Fruit fly (Drosophila melanogaster): Measurements from ENCODE around the gene Mst84B.

Gene Mst84B

DNA sequence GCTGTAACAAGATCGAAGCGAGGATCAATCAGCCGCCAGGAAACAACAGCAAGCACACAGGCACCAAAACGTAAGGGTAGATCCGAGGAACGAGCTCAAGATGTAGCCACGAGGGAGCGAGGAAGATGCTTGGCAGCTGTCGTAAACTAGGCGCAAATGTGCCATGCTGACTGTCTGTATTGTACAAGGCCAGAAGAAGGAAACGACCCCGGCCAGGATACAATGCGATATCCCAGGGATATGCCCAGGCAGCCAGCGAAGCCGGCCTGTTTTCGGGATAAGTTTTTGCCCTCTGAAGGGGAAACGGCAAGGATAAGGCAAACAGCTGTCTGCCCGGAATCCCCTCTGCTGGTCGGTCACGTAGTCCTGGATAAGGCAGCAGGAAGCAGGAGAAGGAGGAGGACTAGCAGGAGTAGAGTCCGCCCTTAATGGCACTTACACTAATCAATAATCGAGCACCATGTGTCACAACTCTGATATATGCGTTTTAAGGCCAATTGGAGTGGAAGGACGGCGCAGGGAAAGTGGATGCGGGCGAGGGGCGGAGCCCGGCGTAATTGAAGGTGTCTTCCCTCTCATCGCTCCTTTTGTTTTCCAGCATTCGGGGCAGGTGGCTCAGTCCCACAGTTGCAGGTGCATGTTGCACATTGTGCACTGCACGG, 43.7 kb downstream of the Mst84B start (continued):
- TF ChIP-seq ac (GFP tag; optimal IDR thresholded peaks at IDR 0.05) (peak; percentile 84), caup (GFP tag; optimal IDR thresholded peaks at IDR 0.05; ENCODE audit: severe bottlenecking) (no peak), CG2199 (GFP tag; IDR thresholded peaks at IDR 0.05) (peak; percentile 85), Med (GFP tag) (peak; percentile 9), hth (optimal IDR thresholded peaks at IDR 0.05) (peak; percentile 62), Ets65A (GFP tag) (peak; percentile 14), CG7786 (GFP tag; optimal IDR thresholded peaks at IDR 0.05) (no peak), Elba2 (GFP tag; optimal IDR thresholded peaks at IDR 0.05) (peak; percentile 18), CG4360 (GFP tag; IDR thresholded peaks at IDR 0.05) (0 out of 2 replicates have a peak, but pooled peaks have one; percentile 22), pros (GFP tag; optimal IDR thresholded peaks at IDR 0.05) (peak; percentile 90), sens (GFP tag) (peak; percentile 70), CG13894 (tag; optimal IDR thresholded peaks at IDR 0.05) (no peak)

DNA sequence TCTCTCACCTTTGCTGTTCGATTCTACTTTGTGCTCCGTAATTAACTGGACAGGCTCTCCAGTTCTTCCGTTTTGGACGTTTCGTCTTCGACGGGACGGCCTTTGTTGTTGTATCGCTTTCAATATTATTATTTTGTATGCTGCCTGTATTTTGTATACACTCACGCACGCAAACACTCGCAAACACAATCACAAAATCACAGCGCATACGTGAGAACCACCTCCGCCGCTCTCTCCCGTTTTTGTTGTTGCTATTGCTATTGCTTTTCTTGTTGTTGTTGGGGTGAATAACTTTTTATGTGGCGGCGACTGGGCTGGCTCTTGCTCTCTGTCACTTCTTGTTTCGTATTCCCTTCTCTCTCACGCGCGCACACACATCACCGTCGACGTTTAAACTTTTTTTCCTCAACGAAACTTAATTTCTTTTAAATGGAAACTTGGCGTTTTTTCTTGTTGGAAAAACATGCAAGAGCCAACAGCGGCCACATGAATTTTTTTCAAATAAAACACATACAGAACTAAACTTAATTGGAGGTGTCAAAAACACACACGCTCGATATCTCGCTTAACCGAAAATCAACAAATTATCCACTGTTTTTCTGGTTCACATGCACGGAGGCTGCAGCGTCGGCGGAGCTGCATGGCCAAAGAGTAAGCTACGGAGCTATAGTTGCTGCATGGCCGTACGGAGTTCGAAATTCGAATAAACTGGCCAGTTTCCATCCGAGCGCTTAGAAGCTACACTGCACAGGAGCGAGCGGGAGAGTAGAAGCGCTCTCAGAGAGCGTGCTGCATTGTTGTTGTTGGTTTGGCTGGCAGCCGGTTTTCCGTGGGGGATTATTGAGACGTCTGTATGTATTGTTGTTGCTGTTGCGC, 46.0 kb downstream of the Mst84B start:
- TF ChIP-seq abd-A (tag; optimal IDR thresholded peaks at IDR 0.05) (peak; percentile 68), Hr78 (GFP tag; optimal IDR thresholded peaks at IDR 0.05) (peak in 1 of 2 experiments; percentile 14), MTF-1 (GFP tag; optimal IDR thresholded peaks at IDR 0.05; ENCODE audit: borderline replicate concordance) (peak; percentile 27), Mad (GFP tag; optimal IDR thresholded peaks at IDR 0.05) (no peak), CG33557 (GFP tag; optimal IDR thresholded peaks at IDR 0.05) (no peak), sens (GFP tag) (peak; percentile 80), mam (GFP tag; optimal IDR thresholded peaks at IDR 0.05) (peak; percentile 12), CG2712 (tag; optimal IDR thresholded peaks at IDR 0.05) (peak; percentile 15), CG12769 (tag; optimal IDR thresholded peaks at IDR 0.05) (peak; percentile 56), Med (GFP tag) (peak; percentile 74), emc (GFP tag; optimal IDR thresholded peaks at IDR 0.05) (no peak), CG15479 (GFP tag; optimal IDR thresholded peaks at IDR 0.05) (no peak), CG8290 (GFP tag; optimal IDR thresholded peaks at IDR 0.05) (no peak), CG8290 (tag; optimal IDR thresholded peaks at IDR 0.05) (peak in 1 of 2 experiments; percentile 14), CG1832 (GFP tag; optimal IDR thresholded peaks at IDR 0.05) (peak; percentile 26), CG2120 (GFP tag; optimal IDR thresholded peaks at IDR 0.05) (peak; percentile 17), Gsc (GFP tag; IDR thresholded peaks at IDR 0.05) (no peak), CG10274 (GFP tag; optimal IDR thresholded peaks at IDR 0.05) (peak; percentile 88), sd (tag; optimal IDR thresholded peaks at IDR 0.05) (peak; percentile 45), Pdp1 (GFP tag; optimal IDR thresholded peaks at IDR 0.05) (peak in 1 of 2 experiments; percentile 35), CG12942 (GFP tag; optimal IDR thresholded peaks at IDR 0.05) (no peak), CG8924 (tag; optimal IDR thresholded peaks at IDR 0.05) (peak; percentile 67), CG2678 (tag; optimal IDR thresholded peaks at IDR 0.05) (peak; percentile 27), gt (GFP tag; IDR thresholded peaks at IDR 0.05) (no peak), CG11723 (GFP tag; optimal IDR thresholded peaks at IDR 0.05) (peak; percentile 3), CG7786 (GFP tag; optimal IDR thresholded peaks at IDR 0.05) (peak; percentile 33), CG7839 (tag; optimal IDR thresholded peaks at IDR 0.05) (peak; percentile 26), Atf-2 (GFP tag; optimal IDR thresholded peaks at IDR 0.05) (no peak), kay (GFP tag; optimal IDR thresholded peaks at IDR 0.05) (peak; percentile 22), nmo (GFP tag; optimal IDR thresholded peaks at IDR 0.05) (peak; percentile 26), gem (tag; optimal IDR thresholded peaks at IDR 0.05) (peak; percentile 32), vfl (GFP tag; optimal IDR thresholded peaks at IDR 0.05) (peak; percentile 12), cg (GFP tag; optimal IDR thresholded peaks at IDR 0.05) (peak; percentile 78), CG12299 (tag; optimal IDR thresholded peaks at IDR 0.05) (peak; percentile 49), CG6254 (GFP tag; optimal IDR thresholded peaks at IDR 0.05) (peak; percentile 43), CG7372 (GFP tag; IDR thresholded peaks at IDR 0.05) (no peak), Adf1 (GFP tag; IDR thresholded peaks at IDR 0.05) (no peak)

All from whole organism, embryonic.